Worm (Caenorhabditis elegans): Measurements from ENCODE around the gene F23D12.7.

- TF ChIP-seq lin-15B (tag; optimal IDR thresholded peaks at IDR 0.05) (no peak), lsy-2 (tag; optimal IDR thresholded peaks at IDR 0.05) (no peak), ceh-90 (tag; optimal IDR thresholded peaks at IDR 0.05) (no peak), unc-62 (GFP tag; optimal IDR thresholded peaks at IDR 0.05) (no peak), nhr-47 (tag; optimal IDR thresholded peaks at IDR 0.05) (no peak), C04F5.9 (tag; optimal IDR thresholded peaks at IDR 0.05) (no peak), ceh-88 (GFP tag; IDR thresholded peaks at IDR 0.05) (no peak), ama-1 (optimal IDR thresholded peaks at IDR 0.05) (no peak), nhr-237 (tag; optimal IDR thresholded peaks at IDR 0.05) (no peak), hpl-2 (GFP tag; optimal IDR thresholded peaks at IDR 0.05) (no peak), mdl-1 (tag; optimal IDR thresholded peaks at IDR 0.05) (no peak), snpc-4 (tag; optimal IDR thresholded peaks at IDR 0.05) (no peak), aly-2 (tag; optimal IDR thresholded peaks at IDR 0.05) (no peak), nhr-19 (GFP tag; conservative IDR thresholded peaks at IDR 0.05) (no peak)
Measured at ce11 chrX:14470687-14471086, 17.1 kb upstream of the F23D12.7 start, which contains the start of gene M163.10.

Data from whole organism, L1 larva.